Worm (Caenorhabditis elegans) whole organism, L2 larva: ENCODE data around the gene memb-1.

Experiments
- R02D3.7 ChIP-seq: fragments of 150-350 bp; optimal IDR thresholded peaks from 2 replicates; lab custom pipeline; 2014; ENCODE audit warnings: missing biosample characterization, missing genetic modification characterization
- alr-1 ChIP-seq: fragments of 150-350 bp; optimal IDR thresholded peaks from 2 replicates; lab custom pipeline; 2014; ENCODE audit warnings: missing biosample characterization, missing genetic modification characterization
- aly-2 ChIP-seq: fragments of 150-350 bp; optimal IDR thresholded peaks from 2 replicates; lab custom pipeline; 2014; ENCODE audit warnings: missing biosample characterization, missing genetic modification characterization
- ama-1 ChIP-seq: fragments of 150-350 bp; optimal IDR thresholded peaks from 2 replicates; lab custom pipeline; 2018; ENCODE audit warnings: inconsistent platforms
- lin-11 ChIP-seq: fragments of 150-350 bp; sonication (generic microtip); optimal IDR thresholded peaks from 2 replicates; lab custom pipeline; 2014; ENCODE audit warnings: missing biosample characterization, missing genetic modification characterization, inconsistent platforms, mixed read lengths
- nhr-11 ChIP-seq: fragments of 150-350 bp; optimal IDR thresholded peaks from 2 replicates; lab custom pipeline; 2014; ENCODE audit warnings: missing biosample characterization, missing genetic modification characterization
- nhr-129 ChIP-seq: fragments of 150-350 bp; optimal IDR thresholded peaks from 2 replicates; lab custom pipeline; 2014; ENCODE audit warnings: missing biosample characterization, missing genetic modification characterization
- nhr-25 ChIP-seq: fragments of 150-350 bp; sonication (generic microtip); optimal IDR thresholded peaks from 3 replicates; lab custom pipeline; 2014; ENCODE audit warnings: missing biosample characterization, missing genetic modification characterization
- snpc-4 ChIP-seq: fragments of 150-350 bp; optimal IDR thresholded peaks from 2 replicates; lab custom pipeline; 2014; ENCODE audit warnings: missing biosample characterization, missing genetic modification characterization
- unc-62 ChIP-seq: fragments of 150-350 bp; optimal IDR thresholded peaks from 2 replicates; lab custom pipeline; 2014; ENCODE audit warnings: missing biosample characterization, missing genetic modification reagents, missing genetic modification characterization
- ztf-11 ChIP-seq: sonication (generic microtip); optimal IDR thresholded peaks from 2 replicates; lab custom pipeline; 2017; ENCODE audit warnings: missing biosample characterization, missing genetic modification characterization
- ztf-4 ChIP-seq: fragments of 150-350 bp; optimal IDR thresholded peaks from 2 replicates; lab custom pipeline; 2014; ENCODE audit warnings: missing biosample characterization, missing genetic modification characterization

ce11 chrX:9411675-9412074 lies 29.7 kb downstream of the memb-1 start:
- TF ChIP-seq ama-1 (no peak), unc-62 (GFP tag; lab: Kevin White, UChicago) (no peak), ztf-11 (tag; lab: Kevin White, UChicago) (no peak), aly-2 (tag; lab: Kevin White, UChicago) (no peak), ztf-4 (tag; lab: Kevin White, UChicago) (no peak), R02D3.7 (tag; lab: Kevin White, UChicago) (no peak), nhr-11 (tag; lab: Kevin White, UChicago) (no peak), snpc-4 (tag; lab: Kevin White, UChicago) (no peak), alr-1 (tag; lab: Kevin White, UChicago) (no peak), nhr-129 (tag; lab: Kevin White, UChicago) (no peak), nhr-25 (tag; lab: Kevin White, UChicago) (no peak), lin-11 (tag; lab: Kevin White, UChicago) (no peak)
